Fruit fly (Drosophila melanogaster) whole organism, wandering third instar larva: ENCODE results near the gene CG17300.

Source experiments
- Abd-B ChIP-seq: fragments of >200 bp; optimal IDR thresholded peaks from 2 replicates; lab custom pipeline; 2017; ENCODE audit warnings: missing biosample characterization, missing genetic modification characterization
- Jra ChIP-seq: sonication (Bioruptor generic); optimal IDR thresholded peaks from 2 replicates; lab custom pipeline; 2016; ENCODE audit warnings: missing biosample characterization, missing genetic modification characterization
- Myc ChIP-seq: fragments of >200 bp; optimal IDR thresholded peaks from 2 replicates; lab custom pipeline; 2017
- OdsH ChIP-seq: fragments of 200-800 bp; sonication (Bioruptor generic); optimal IDR thresholded peaks from 2 replicates; lab custom pipeline; 2016; ENCODE audit warnings: missing biosample characterization, mild to moderate bottlenecking, missing genetic modification characterization
- Rel ChIP-seq, 2 experiments: fragments of 200-800 bp; sonication (Bioruptor generic) in 1 of 2; optimal IDR thresholded peaks; 2 replicates in 1 of 2; 3 replicates in 1 of 2; lab custom pipeline; 2016 to 2019; ENCODE audit warnings: mild to moderate bottlenecking in 2 of 2, missing biosample characterization in 2 of 2, missing genetic modification characterization in 2 of 2, moderate library complexity in 1 of 2
- Sp1 ChIP-seq: fragments of 200-800 bp; sonication (Bioruptor generic); optimal IDR thresholded peaks from 3 replicates; lab custom pipeline; 2019; ENCODE audit warnings: missing biosample characterization, mild to moderate bottlenecking, missing genetic modification characterization, moderate library complexity
- Vsx2 ChIP-seq: fragments of 200-300, 225-300 bp; sonication (Bioruptor generic); optimal IDR thresholded peaks from 2 replicates; lab custom pipeline; 2018; ENCODE audit warnings: missing biosample characterization, missing genetic modification characterization; ENCODE audit not compliant: partially characterized antibody
- br ChIP-seq: fragments of 200-800 bp; sonication (Bioruptor generic); optimal IDR thresholded peaks from 2 replicates; lab custom pipeline; 2016; ENCODE audit warnings: missing biosample characterization, missing genetic modification characterization
- ey ChIP-seq: fragments of 200-800 bp; sonication (Bioruptor generic); optimal IDR thresholded peaks from 2 replicates; lab custom pipeline; 2016; ENCODE audit warnings: missing biosample characterization, missing genetic modification characterization
- fru ChIP-seq: fragments of 200-800 bp; sonication (Bioruptor generic); optimal IDR thresholded peaks from 3 replicates; lab custom pipeline; 2016; ENCODE audit warnings: missing biosample characterization, mild to moderate bottlenecking, missing genetic modification characterization
- h ChIP-seq: fragments of 200-800 bp; sonication (Bioruptor generic); optimal IDR thresholded peaks from 3 replicates; lab custom pipeline; 2016; ENCODE audit warnings: missing biosample characterization, mild to moderate bottlenecking, missing genetic modification characterization
- jim ChIP-seq: fragments of 175-275, 200-325 bp; sonication (Bioruptor generic); optimal IDR thresholded peaks from 2 replicates; lab custom pipeline; 2016; ENCODE audit warnings: missing biosample characterization, mild to moderate bottlenecking, missing genetic modification characterization
- rgr ChIP-seq: fragments of 200-800 bp; sonication (Bioruptor generic); optimal IDR thresholded peaks from 3 replicates; lab custom pipeline; 2016; ENCODE audit warnings: missing biosample characterization, mild to moderate bottlenecking, missing genetic modification characterization
- sv ChIP-seq: fragments of 200-800 bp; sonication (Bioruptor generic); optimal IDR thresholded peaks from 3 replicates; lab custom pipeline; 2016; ENCODE audit warnings: missing biosample characterization, missing genetic modification characterization

DNA sequence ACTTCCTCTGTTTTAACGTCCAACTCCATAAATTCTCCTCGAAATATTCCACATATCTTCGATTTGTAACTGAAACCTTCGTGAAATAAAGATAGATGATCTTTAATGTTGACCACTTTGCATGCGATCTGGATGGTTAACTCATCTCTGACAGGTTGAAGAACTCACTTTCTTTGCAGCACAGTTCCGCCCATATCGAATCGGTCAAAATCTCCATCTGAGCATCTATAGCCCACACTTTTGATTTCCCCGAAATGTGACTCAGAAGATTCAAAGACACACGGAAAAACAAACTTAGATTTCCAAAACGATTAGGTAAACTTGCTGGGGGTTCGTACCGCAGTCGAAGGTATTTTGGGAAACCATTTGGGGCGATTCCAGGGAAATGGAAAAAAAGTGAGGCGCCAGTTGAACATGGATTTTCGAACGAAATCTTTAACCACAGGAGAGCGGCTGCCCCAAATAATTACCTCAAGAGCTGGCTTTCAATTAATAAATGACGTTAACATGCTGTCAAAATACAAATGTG is 21.3 kb upstream of the CG17300 start:
- TF ChIP-seq h (GFP tag; lab: Kevin White, UChicago) (no peak), br (GFP tag; lab: Kevin White, UChicago) (no peak), Jra (GFP tag; lab: Kevin White, UChicago) (no peak), fru (GFP tag; lab: Kevin White, UChicago) (no peak), OdsH (GFP tag; lab: Kevin White, UChicago) (no peak), rgr (GFP tag; lab: Kevin White, UChicago) (no peak), Rel (GFP tag; optimal IDR thresholded peaks at IDR 0.05; lab: Kevin White, UChicago) (no peak), Rel (tag; optimal IDR thresholded peaks at IDR 0.05; lab: Kevin White, UChicago) (no peak), Myc (lab: Kevin White, UChicago) (no peak), sv (GFP tag; lab: Kevin White, UChicago) (no peak), Vsx2 (GFP tag; lab: Kevin White, UChicago) (no peak), ey (GFP tag; lab: Kevin White, UChicago) (no peak), Sp1 (GFP tag; lab: Kevin White, UChicago) (no peak), Abd-B (no peak), jim (GFP tag; lab: Kevin White, UChicago) (no peak)
